Worm (Caenorhabditis elegans): ENCODE data around the gene F14F7.7.

The F14F7.7 gene

DNA sequence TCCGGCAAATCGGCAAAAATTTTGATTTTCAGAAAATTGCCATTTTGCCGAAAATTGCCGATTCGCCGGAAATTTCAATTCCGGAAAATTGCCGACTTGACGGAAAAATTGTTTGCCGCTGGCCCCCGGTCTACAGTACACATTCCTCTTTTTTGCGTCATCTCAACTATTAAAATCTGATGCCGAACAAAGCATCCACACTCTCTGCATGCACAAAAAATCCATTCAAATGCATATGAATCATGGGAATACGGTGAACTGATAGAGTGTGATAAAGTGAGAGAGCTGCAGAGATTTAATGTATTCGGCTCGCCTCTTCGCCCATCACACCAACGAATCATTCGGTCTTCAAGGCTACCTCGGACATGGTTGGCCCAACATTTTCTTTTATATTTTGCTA is at the start of gene F14F7.7:
TSS of gene F14F7.7 (plus strand) at position 354 of the 400 bp plus-strand sequence.
- TF ChIP-seq ceh-18 (tag; optimal IDR thresholded peaks at IDR 0.05) (no peak), hlh-6 (tag; optimal IDR thresholded peaks at IDR 0.05) (no peak), pha-2 (tag; optimal IDR thresholded peaks at IDR 0.05) (no peak), sox-4 (tag; optimal IDR thresholded peaks at IDR 0.05) (no peak), rnt-1 (tag; optimal IDR thresholded peaks at IDR 0.05) (no peak), eyg-1 (tag; optimal IDR thresholded peaks at IDR 0.05) (no peak), ceh-24 (tag; optimal IDR thresholded peaks at IDR 0.05) (no peak), ceh-30 (tag; optimal IDR thresholded peaks at IDR 0.05) (no peak), ref-2 (tag; optimal IDR thresholded peaks at IDR 0.05) (no peak), F13H6.1 (tag; optimal IDR thresholded peaks at IDR 0.05) (no peak), pag-3 (tag; optimal IDR thresholded peaks at IDR 0.05; ENCODE audit: borderline replicate concordance) (no peak), sdc-2 (tag; optimal IDR thresholded peaks at IDR 0.05) (no peak), pqm-1 (tag; optimal IDR thresholded peaks at IDR 0.05) (no peak), dve-1 (tag; optimal IDR thresholded peaks at IDR 0.05) (no peak), K02D7.2 (tag; optimal IDR thresholded peaks at IDR 0.05) (no peak)

DNA sequence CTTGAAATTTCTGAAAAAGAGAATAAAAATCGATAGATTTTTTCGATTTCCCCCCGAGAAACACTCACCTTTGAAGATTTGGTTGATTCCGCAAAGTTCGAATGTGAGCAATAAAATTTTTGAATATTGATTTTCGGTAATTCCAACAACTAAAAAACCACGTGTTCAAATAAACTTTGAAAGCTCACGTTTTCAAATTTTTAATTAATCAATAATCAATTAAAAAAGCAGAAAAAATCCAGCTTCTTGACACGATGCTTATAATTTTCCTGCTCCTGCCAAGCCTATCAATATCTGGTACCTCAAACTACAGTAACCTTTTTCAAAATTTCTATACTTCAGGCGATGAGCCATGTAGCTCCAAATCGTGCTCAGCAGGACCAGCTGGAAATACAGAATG is 43.3 kb upstream of the F14F7.7 start, which contains the start of gene ZK1010.5:
TSS of gene ZK1010.5 (minus strand) at position 101 of the 400 bp plus-strand sequence.
- TF ChIP-seq hlh-13 (GFP tag; optimal IDR thresholded peaks at IDR 0.05), result no peak
- no peak for TF ChIP-seq nhr-232 (tag; optimal IDR thresholded peaks at IDR 0.05)
- TF ChIP-seq pat-9 (tag; optimal IDR thresholded peaks at IDR 0.05), result no peak
- no peak for TF ChIP-seq zip-5 (tag; optimal IDR thresholded peaks at IDR 0.05)
- TF ChIP-seq unc-42 (tag; optimal IDR thresholded peaks at IDR 0.05), result no peak
- no peak for TF ChIP-seq sdc-2 (tag; optimal IDR thresholded peaks at IDR 0.05)

DNA sequence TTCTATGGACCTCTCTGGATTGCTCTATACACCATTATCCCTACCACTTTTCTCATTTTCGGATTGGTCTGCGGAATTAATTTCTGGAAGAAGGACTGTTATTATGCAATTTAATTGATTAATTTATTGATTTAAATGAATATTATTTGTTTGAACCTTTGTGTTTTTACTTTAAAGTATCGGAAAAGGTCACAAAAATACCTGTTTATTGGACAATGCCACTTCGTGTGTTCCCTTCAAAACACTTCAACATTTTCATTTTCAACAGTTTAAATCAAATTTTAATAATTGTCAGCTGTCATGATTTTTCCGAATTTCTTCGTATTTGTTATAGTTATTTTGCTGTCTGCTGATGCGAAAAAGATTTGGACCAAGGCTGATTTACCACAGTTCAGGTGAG is 39.7 kb upstream of the F14F7.7 start, which contains the start of gene ZK1010.12:
TSS of gene ZK1010.12 (plus strand) at position 301 of the 400 bp plus-strand sequence.
- TF ChIP-seq mec-3 (tag; optimal IDR thresholded peaks at IDR 0.05; ENCODE audit: borderline replicate concordance), result no peak
- TF ChIP-seq ceh-2 (tag; optimal IDR thresholded peaks at IDR 0.05), result no peak
- TF ChIP-seq ztf-16 (tag; optimal IDR thresholded peaks at IDR 0.05), result no peak
- no peak for TF ChIP-seq pha-4 (tag; optimal IDR thresholded peaks at IDR 0.05)
- TF ChIP-seq hlh-6 (tag; optimal IDR thresholded peaks at IDR 0.05), result no peak
- TF ChIP-seq npax-4 (tag; optimal IDR thresholded peaks at IDR 0.05), result no peak
- TF ChIP-seq lin-11 (tag; optimal IDR thresholded peaks at IDR 0.05), result no peak
- TF ChIP-seq tbx-2 (tag; optimal IDR thresholded peaks at IDR 0.05), result no peak

DNA sequence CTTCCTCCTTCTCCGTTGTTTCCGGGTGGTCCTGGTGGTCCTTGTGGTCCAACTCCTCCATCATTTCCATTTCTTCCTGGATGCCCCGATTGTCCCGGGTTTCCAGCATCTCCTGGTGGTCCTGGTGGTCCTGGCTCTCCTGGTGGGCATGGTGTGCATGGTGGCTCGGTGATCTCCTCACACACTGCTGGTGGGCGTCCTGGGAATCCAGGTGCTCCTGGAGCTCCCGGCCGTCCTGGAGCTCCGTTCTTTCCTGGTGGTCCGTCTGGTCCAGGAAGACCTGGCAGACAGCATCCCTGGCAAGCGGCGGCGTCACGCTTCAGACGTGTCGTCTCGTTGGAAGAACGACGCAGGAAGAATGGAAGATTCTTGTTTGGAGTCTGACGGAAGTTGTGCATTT is 37.6 kb upstream of the F14F7.7 start:
- TF ChIP-seq ama-1 (optimal IDR thresholded peaks at IDR 0.05), result no peak
- TF ChIP-seq ceh-30 (tag; optimal IDR thresholded peaks at IDR 0.05), result no peak
- no peak for TF ChIP-seq hlh-15 (tag; optimal IDR thresholded peaks at IDR 0.05)
- no peak for TF ChIP-seq ceh-48 (tag; optimal IDR thresholded peaks at IDR 0.05)
- TF ChIP-seq syd-9 (tag; optimal IDR thresholded peaks at IDR 0.05), result no peak
- TF ChIP-seq hlh-13 (GFP tag; optimal IDR thresholded peaks at IDR 0.05), result no peak
- no peak for TF ChIP-seq zip-5 (tag; optimal IDR thresholded peaks at IDR 0.05)
- TF ChIP-seq elt-4 (tag; optimal IDR thresholded peaks at IDR 0.05), result peak; percentile 88
- no peak for TF ChIP-seq Y22D7AL.16 (tag; optimal IDR thresholded peaks at IDR 0.05)
- no peak for TF ChIP-seq dve-1 (tag; optimal IDR thresholded peaks at IDR 0.05)
- TF ChIP-seq pha-2 (tag; optimal IDR thresholded peaks at IDR 0.05), result no peak
- TF ChIP-seq sdc-2 (tag; optimal IDR thresholded peaks at IDR 0.05), result peak; percentile 29

DNA sequence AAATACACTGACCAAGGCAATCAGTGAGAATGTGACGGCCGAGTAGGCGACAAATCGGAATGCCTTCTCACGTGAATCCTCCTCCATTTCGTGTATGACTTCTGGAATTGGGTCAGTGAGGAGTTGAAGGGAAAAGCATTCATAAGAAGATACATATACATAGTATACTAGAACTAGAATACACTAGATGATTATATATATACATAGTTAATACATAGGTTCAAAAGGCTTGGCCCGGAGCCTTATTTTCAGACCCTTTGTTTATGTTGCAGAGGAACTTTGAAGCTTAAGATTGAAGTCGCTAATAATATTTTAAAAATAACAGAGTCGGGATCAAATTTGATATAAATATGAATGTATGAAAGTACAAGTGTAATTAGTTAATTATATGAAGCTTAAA is 37.1 kb upstream of the F14F7.7 start, which contains the start of gene col-97:
TSS of gene col-97 (minus strand) at position 101 of the 400 bp plus-strand sequence.
- no peak for TF ChIP-seq ceh-30 (tag; optimal IDR thresholded peaks at IDR 0.05)
- no peak for TF ChIP-seq ets-4 (tag; optimal IDR thresholded peaks at IDR 0.05)
- TF ChIP-seq hlh-15 (tag; optimal IDR thresholded peaks at IDR 0.05), result no peak
- TF ChIP-seq pag-3 (tag; optimal IDR thresholded peaks at IDR 0.05; ENCODE audit: borderline replicate concordance), result no peak
- TF ChIP-seq K09A11.1 (tag; optimal IDR thresholded peaks at IDR 0.05; ENCODE audit: insufficient read depth), result no peak

Data from whole organism, late embryonic.